Fruit fly (Drosophila melanogaster) whole organism, prepupa: ENCODE results near the gene msopa.
A peak's percentile ranks its signal among the peaks of the same experiment; 100 is the strongest.

Source experiments
- Blimp-1 ChIP-seq: fragments of 200-800 bp; sonication (Bioruptor generic); optimal IDR thresholded peaks from 3 replicates; lab custom pipeline; 2017; ENCODE audit warnings: missing biosample characterization, missing genetic modification characterization, mild to moderate bottlenecking, moderate library complexity, missing genetic modification reagents
- CG10669 ChIP-seq: fragments of 200-800 bp; sonication (Bioruptor generic); optimal IDR thresholded peaks from 3 replicates; lab custom pipeline; 2018; ENCODE audit warnings: missing biosample characterization, mild to moderate bottlenecking, missing genetic modification characterization, moderate library complexity
- CG11762 ChIP-seq: fragments of 200-800 bp; sonication (Bioruptor generic); optimal IDR thresholded peaks from 3 replicates; lab custom pipeline; 2016; ENCODE audit warnings: missing biosample characterization, missing genetic modification characterization; ENCODE audit not compliant: insufficient read depth
- CG11902 ChIP-seq: fragments of 200-800 bp; sonication (Bioruptor generic); optimal IDR thresholded peaks from 3 replicates; lab custom pipeline; 2016; ENCODE audit warnings: missing biosample characterization, missing genetic modification characterization
- CG1621 ChIP-seq: fragments of 200-800 bp; sonication (Bioruptor generic); optimal IDR thresholded peaks from 3 replicates; lab custom pipeline; 2018; ENCODE audit warnings: missing biosample characterization, mild to moderate bottlenecking, missing genetic modification characterization
- CG16779 ChIP-seq: fragments of 200-800 bp; sonication (Bioruptor generic); optimal IDR thresholded peaks from 3 replicates; lab custom pipeline; 2017; ENCODE audit warnings: missing biosample characterization, mild to moderate bottlenecking, missing genetic modification characterization
- CG3032 ChIP-seq: fragments of 200-800 bp; optimal IDR thresholded peaks from 2 replicates; lab custom pipeline; 2019; ENCODE audit warnings: missing biosample characterization, mild to moderate bottlenecking, missing genetic modification characterization, moderate library complexity
- CG31627 ChIP-seq: fragments of 200-800 bp; sonication (Bioruptor generic); optimal IDR thresholded peaks from 3 replicates; lab custom pipeline; 2016; ENCODE audit warnings: missing biosample characterization, missing genetic modification characterization
- CG3919 ChIP-seq: fragments of 200-800 bp; sonication (Bioruptor generic); optimal IDR thresholded peaks from 3 replicates; lab custom pipeline; 2016; ENCODE audit warnings: missing biosample characterization, missing genetic modification characterization
- CG6163 ChIP-seq: fragments of 200-800 bp; sonication (Bioruptor generic); IDR thresholded peaks from 3 replicates; pipeline ENCODE4 v1.3.6; 2022; ENCODE audit warnings: missing biosample characterization, missing genetic modification characterization
- CG6276 ChIP-seq: fragments of 200-800 bp; sonication (Bioruptor generic); optimal IDR thresholded peaks from 2 replicates; lab custom pipeline; 2017; ENCODE audit warnings: missing biosample characterization, mild to moderate bottlenecking, missing genetic modification characterization
- CG6792 ChIP-seq: fragments of 200-800 bp; sonication (Bioruptor generic); optimal IDR thresholded peaks from 3 replicates; lab custom pipeline; 2016; ENCODE audit warnings: missing biosample characterization, missing genetic modification characterization
- CG6808 ChIP-seq: fragments of 200-800 bp; sonication (Bioruptor generic); optimal IDR thresholded peaks from 3 replicates; lab custom pipeline; 2017; ENCODE audit warnings: missing biosample characterization, missing genetic modification characterization, mild to moderate bottlenecking, moderate library complexity, missing genetic modification reagents
- CG7368 ChIP-seq: fragments of 200-800 bp; sonication (Bioruptor generic); optimal IDR thresholded peaks from 3 replicates; lab custom pipeline; 2016; ENCODE audit warnings: missing biosample characterization, missing genetic modification characterization
- CG8319 ChIP-seq: fragments of 200-800 bp; sonication (Bioruptor generic); optimal IDR thresholded peaks from 3 replicates; lab custom pipeline; 2016; ENCODE audit warnings: missing biosample characterization, missing genetic modification characterization
- CG9139 ChIP-seq: fragments of 200-800 bp; sonication (Bioruptor generic); optimal IDR thresholded peaks from 3 replicates; lab custom pipeline; 2017; ENCODE audit warnings: missing biosample characterization, mild to moderate bottlenecking, missing genetic modification characterization
- Eip75B ChIP-seq: fragments of 200-800 bp; sonication (Bioruptor generic); optimal IDR thresholded peaks from 3 replicates; lab custom pipeline; 2016; ENCODE audit warnings: missing biosample characterization, missing genetic modification characterization
- Eip93F ChIP-seq: fragments of 200-800 bp; sonication (Bioruptor generic); optimal IDR thresholded peaks from 2 replicates; lab custom pipeline; 2016; ENCODE audit warnings: missing biosample characterization, mild to moderate bottlenecking, missing genetic modification characterization
- Ets96B ChIP-seq: fragments of 200-800 bp; optimal IDR thresholded peaks from 2 replicates; lab custom pipeline; 2019; ENCODE audit warnings: missing biosample characterization, mild to moderate bottlenecking, missing genetic modification characterization, moderate library complexity
- Hr39 ChIP-seq: fragments of 200-800 bp; sonication (Bioruptor generic); optimal IDR thresholded peaks from 2 replicates; lab custom pipeline; 2016; ENCODE audit warnings: missing biosample characterization, missing genetic modification characterization
- Hr4 ChIP-seq: fragments of 200-800 bp; sonication (Bioruptor generic); optimal IDR thresholded peaks from 3 replicates; lab custom pipeline; 2016; ENCODE audit warnings: missing biosample characterization, missing genetic modification characterization
- Lpt ChIP-seq: fragments of 200-800 bp; sonication (Bioruptor generic); optimal IDR thresholded peaks from 3 replicates; lab custom pipeline; 2016; ENCODE audit warnings: missing biosample characterization, missing genetic modification characterization
- Smox ChIP-seq: fragments of 200-800 bp; sonication (Bioruptor generic); optimal IDR thresholded peaks from 3 replicates; lab custom pipeline; 2016; ENCODE audit warnings: missing biosample characterization, missing genetic modification characterization
- Sox14 ChIP-seq: fragments of 200-800 bp; sonication (Bioruptor generic); optimal IDR thresholded peaks from 3 replicates; lab custom pipeline; 2016; ENCODE audit warnings: missing biosample characterization, missing genetic modification characterization
- cyc ChIP-seq: fragments of 200-800 bp; sonication (Bioruptor generic); optimal IDR thresholded peaks from 3 replicates; lab custom pipeline; 2016; ENCODE audit warnings: missing biosample characterization, missing genetic modification characterization
- dsx ChIP-seq: fragments of 200-800 bp; optimal IDR thresholded peaks from 3 replicates; lab custom pipeline; 2019; ENCODE audit warnings: missing biosample characterization, mild to moderate bottlenecking, missing genetic modification characterization, moderate library complexity; ENCODE audit not compliant: poor library complexity, severe bottlenecking
- eg ChIP-seq: fragments of 200-800 bp; sonication (Bioruptor generic); IDR thresholded peaks from 3 replicates; pipeline ENCODE4 v1.3.6; 2022; ENCODE audit warnings: missing biosample characterization, missing genetic modification characterization
- fd59A ChIP-seq: fragments of 200-800 bp; sonication (Bioruptor generic); optimal IDR thresholded peaks from 2 replicates; lab custom pipeline; 2017; ENCODE audit warnings: missing biosample characterization, mild to moderate bottlenecking, missing genetic modification characterization, missing genetic modification reagents
- fkh ChIP-seq: fragments of 200-800 bp; sonication (Bioruptor generic); optimal IDR thresholded peaks from 3 replicates; lab custom pipeline; 2017; ENCODE audit warnings: missing biosample characterization, mild to moderate bottlenecking, missing genetic modification characterization, moderate library complexity
- net ChIP-seq: fragments of 200-800 bp; sonication (Bioruptor generic); optimal IDR thresholded peaks from 3 replicates; lab custom pipeline; 2016; ENCODE audit warnings: missing biosample characterization, missing genetic modification characterization
- spab ChIP-seq: fragments of 200-800 bp; sonication (Bioruptor generic); optimal IDR thresholded peaks from 2 replicates; lab custom pipeline; 2017; ENCODE audit warnings: missing biosample characterization, mild to moderate bottlenecking, missing genetic modification characterization, missing genetic modification reagents
- svp ChIP-seq: fragments of 200-800 bp; sonication (Bioruptor generic); peaks from one replicate; lab custom pipeline; 2016; ENCODE audit warnings: missing biosample characterization, missing genetic modification characterization
- topi ChIP-seq: fragments of 200-800 bp; sonication (Bioruptor generic); optimal IDR thresholded peaks from 3 replicates; lab custom pipeline; 2016; ENCODE audit warnings: missing biosample characterization, missing genetic modification characterization
- vri ChIP-seq: fragments of 200-800 bp; sonication (Bioruptor generic); optimal IDR thresholded peaks from 3 replicates; lab custom pipeline; 2016; ENCODE audit warnings: missing biosample characterization, mild to moderate bottlenecking, missing genetic modification characterization

The msopa gene

dm6 chr3L:22082420-22082819 is at the start of gene msopa:
TSS of gene msopa (plus strand) at chr3L:22082720.
- TF ChIP-seq svp (GFP tag; lab: Kevin White, UChicago): no peak

DNA sequence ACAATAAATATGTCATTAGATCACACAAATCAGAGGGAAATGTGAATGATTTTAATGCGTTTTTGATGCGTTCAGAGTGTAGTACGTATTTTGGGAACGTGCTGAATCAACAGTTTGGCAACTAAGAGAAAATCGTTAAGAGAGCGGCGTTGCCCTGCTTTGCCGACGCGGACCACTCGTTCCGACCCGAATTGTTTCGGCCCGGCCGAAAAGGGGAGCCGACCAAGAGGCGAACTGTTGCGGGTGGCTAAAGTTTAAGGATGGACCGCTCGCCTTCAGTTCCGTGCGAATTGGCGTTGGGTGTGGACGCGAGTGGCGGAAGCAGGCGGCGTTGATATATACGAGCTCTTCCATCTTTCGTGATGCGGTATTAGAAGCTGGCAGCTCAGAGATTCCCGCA is 47.8 kb upstream of the msopa start, which contains the start of gene Oct-TyrR:
Gene Oct-TyrR (plus strand): TSS at position 287 of the 400 bp plus-strand sequence.
- TF ChIP-seq Ets96B (tag; lab: Kevin White, UChicago): no peak
- TF ChIP-seq vri (GFP tag; lab: Kevin White, UChicago): no peak
- no peak for TF ChIP-seq CG1621 (tag; lab: Kevin White, UChicago)
- TF ChIP-seq Hr39 (GFP tag; lab: Kevin White, UChicago): no peak
- no peak for TF ChIP-seq Blimp-1 (GFP tag; lab: Kevin White, UChicago)
- TF ChIP-seq CG11762 (GFP tag; lab: Kevin White, UChicago): no peak
- TF ChIP-seq dsx (GFP tag; lab: Kevin White, UChicago): no peak
- no peak for TF ChIP-seq CG16779
- TF ChIP-seq CG11902 (GFP tag; lab: Kevin White, UChicago): no peak
- no peak for TF ChIP-seq CG6276 (GFP tag; lab: Kevin White, UChicago)
- no peak for TF ChIP-seq Sox14 (GFP tag; lab: Kevin White, UChicago)
- TF ChIP-seq CG3032 (tag; lab: Kevin White, UChicago): no peak

- TF ChIP-seq CG9139 (GFP tag; lab: Kevin White, UChicago) (no peak), topi (GFP tag; lab: Kevin White, UChicago) (no peak), CG7368 (no peak), spab (GFP tag; lab: Kevin White, UChicago) (no peak), CG31627 (no peak), CG3919 (GFP tag; lab: Kevin White, UChicago) (no peak), eg (GFP tag; lab: Robert Waterston, UW) (no peak), CG6276 (GFP tag; lab: Kevin White, UChicago) (no peak), fd59A (no peak), Lpt (GFP tag; lab: Kevin White, UChicago) (no peak), Eip75B (no peak), Eip93F (no peak), cyc (GFP tag; lab: Kevin White, UChicago) (no peak), CG6792 (GFP tag; lab: Kevin White, UChicago) (no peak), CG10669 (GFP tag; lab: Kevin White, UChicago) (no peak), Smox (GFP tag; lab: Kevin White, UChicago) (no peak), CG6163 (GFP tag; lab: Robert Waterston, UW) (no peak), net (no peak), CG11762 (GFP tag; lab: Kevin White, UChicago) (no peak)
- TF ChIP-seq, all 60 proteins: peak for 0
These were observed 31.4 kb upstream of the msopa start for dm6 chr3L:22051152-22051551.

DNA sequence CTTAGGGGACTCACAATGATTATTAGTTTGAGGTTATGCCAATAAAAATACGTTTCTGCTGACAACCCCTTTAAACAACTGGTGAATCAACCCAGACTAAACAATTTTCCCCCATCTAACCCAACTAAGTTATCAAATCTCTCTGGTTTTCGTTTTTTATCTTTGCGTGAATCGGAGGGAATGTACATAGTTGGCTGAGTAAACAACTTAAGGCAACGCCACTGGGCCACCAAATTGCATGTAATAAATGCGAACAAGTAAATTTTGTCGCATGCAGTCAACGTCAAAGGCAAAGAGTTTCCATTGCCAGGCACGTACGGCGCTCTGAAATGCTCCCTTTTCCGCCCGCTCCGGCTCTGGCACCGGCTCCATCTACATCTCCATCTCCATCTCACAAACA is 29.2 kb upstream of the msopa start:
- TF ChIP-seq CG8319 (GFP tag; lab: Kevin White, UChicago) (no peak), fkh (GFP tag; lab: Kevin White, UChicago) (peak; percentile 50)

DNA sequence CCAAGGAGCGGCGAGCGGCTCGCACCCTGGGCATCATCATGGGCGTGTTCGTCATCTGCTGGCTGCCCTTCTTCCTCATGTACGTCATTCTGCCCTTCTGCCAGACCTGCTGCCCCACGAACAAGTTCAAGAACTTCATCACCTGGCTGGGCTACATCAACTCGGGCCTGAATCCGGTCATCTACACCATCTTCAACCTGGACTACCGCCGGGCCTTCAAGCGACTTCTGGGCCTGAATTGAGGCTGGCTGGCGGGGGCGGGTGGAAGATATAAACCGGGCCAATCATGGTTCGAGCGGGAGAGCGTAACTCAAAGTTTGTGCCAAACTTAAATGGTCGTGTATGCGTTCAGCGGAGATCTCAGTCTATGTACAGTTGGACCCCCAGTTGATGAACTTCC is 18.7 kb upstream of the msopa start:
- TF ChIP-seq topi (GFP tag; lab: Kevin White, UChicago): no peak
- TF ChIP-seq CG6792 (GFP tag; lab: Kevin White, UChicago): no peak
- no peak for TF ChIP-seq CG31627
- peak; percentile 16 for TF ChIP-seq CG1621 (tag; lab: Kevin White, UChicago)
- TF ChIP-seq Hr4 (GFP tag; lab: Kevin White, UChicago): no peak
- TF ChIP-seq CG6808 (GFP tag; lab: Kevin White, UChicago): no peak
- TF ChIP-seq Lpt (GFP tag; lab: Kevin White, UChicago): no peak
